Fruit fly (Drosophila melanogaster): ENCODE results near the gene PpD6.
A peak's percentile ranks its signal among the peaks of the same experiment; 100 is the strongest.

- TF ChIP-seq acj6 (GFP tag; optimal IDR thresholded peaks at IDR 0.05) (peak; percentile 42), CG11294 (GFP tag; IDR thresholded peaks at IDR 0.05) (peak; percentile 72), dsx (GFP tag; optimal IDR thresholded peaks at IDR 0.05; ENCODE audit: poor library complexity, severe bottlenecking) (no peak), vri (GFP tag; optimal IDR thresholded peaks at IDR 0.05) (no peak), Hr39 (GFP tag; optimal IDR thresholded peaks at IDR 0.05) (peak; percentile 34), OdsH (GFP tag; optimal IDR thresholded peaks at IDR 0.05) (peak; percentile 64), Met (GFP tag; optimal IDR thresholded peaks at IDR 0.05) (peak; percentile 16), Sox14 (GFP tag; optimal IDR thresholded peaks at IDR 0.05) (peak; percentile 45), Sox15 (GFP tag; optimal IDR thresholded peaks at IDR 0.05) (no peak), Gug (GFP tag; IDR thresholded peaks at IDR 0.05) (peak; percentile 59), CG8119 (GFP tag; IDR thresholded peaks at IDR 0.05) (peak; percentile 84), CG10631 (GFP tag; optimal IDR thresholded peaks at IDR 0.05) (peak; percentile 43), CG6854 (GFP tag; optimal IDR thresholded peaks at IDR 0.05) (no peak)
Observed at dm6 chr2L:3086290-3086876, 23.1 kb upstream of the PpD6 start.

All from whole organism, prepupa.